Fruit fly (Drosophila melanogaster) whole organism, embryonic: ENCODE results near the gene Cp36.
A peak's percentile ranks its signal among the peaks of the same experiment; 100 is the strongest.

Experiments
- B-H1 ChIP-seq: fragments of 200-800 bp; sonication (Bioruptor generic); IDR thresholded peaks from 3 replicates; pipeline ENCODE4 v1.3.6; 2022; ENCODE audit warnings: missing biosample characterization, missing genetic modification characterization
- CG10147 ChIP-seq: fragments of 200-800 bp; sonication (Bioruptor generic); optimal IDR thresholded peaks from 2 replicates; lab custom pipeline; 2019; ENCODE audit warnings: missing biosample characterization, mild to moderate bottlenecking, missing genetic modification characterization, moderate library complexity
- CG10209 ChIP-seq: fragments of 200-800 bp; sonication (Bioruptor generic); optimal IDR thresholded peaks from 3 replicates; lab custom pipeline; 2017; ENCODE audit warnings: missing biosample characterization, mild to moderate bottlenecking, missing genetic modification characterization, missing genetic modification reagents
- CG10543 ChIP-seq: fragments of 200-800 bp; sonication (Bioruptor generic); optimal IDR thresholded peaks from 3 replicates; lab custom pipeline; 2017; ENCODE audit warnings: missing biosample characterization, mild to moderate bottlenecking, missing genetic modification characterization, moderate library complexity
- CG11085 ChIP-seq: fragments of 200-800 bp; sonication (Bioruptor generic); IDR thresholded peaks from 2 replicates; pipeline ENCODE4 v1.3.6; 2022; ENCODE audit warnings: missing biosample characterization, missing genetic modification characterization
- CG12236 ChIP-seq: fragments of 200-800 bp; sonication (Bioruptor generic); optimal IDR thresholded peaks from 2 replicates; lab custom pipeline; 2016; ENCODE audit warnings: missing biosample characterization, missing genetic modification characterization
- CG15696 ChIP-seq: fragments of 200-800 bp; sonication (Bioruptor generic); optimal IDR thresholded peaks from 2 replicates; lab custom pipeline; 2019; ENCODE audit warnings: missing biosample characterization, mild to moderate bottlenecking, missing genetic modification characterization, moderate library complexity
- CG17186 ChIP-seq: fragments of 200-800 bp; sonication (Bioruptor generic); optimal IDR thresholded peaks from 3 replicates; lab custom pipeline; 2017; ENCODE audit warnings: missing biosample characterization, missing genetic modification reagents, missing genetic modification characterization
- CG3065 ChIP-seq: fragments of 200-800 bp; sonication (Bioruptor generic); optimal IDR thresholded peaks from 2 replicates; lab custom pipeline; 2016; ENCODE audit warnings: missing biosample characterization, missing genetic modification characterization
- CG31365 ChIP-seq: fragments of 200-800 bp; sonication (Bioruptor generic); optimal IDR thresholded peaks from 2 replicates; lab custom pipeline; 2018; ENCODE audit warnings: missing biosample characterization, mild to moderate bottlenecking, missing genetic modification characterization
- CG4404 ChIP-seq: fragments of 200-800 bp; sonication (Bioruptor generic); IDR thresholded peaks from 2 replicates; pipeline ENCODE4 v1.3.6; 2022; ENCODE audit warnings: missing biosample characterization, missing genetic modification characterization
- CG7357 ChIP-seq: fragments of 200-800 bp; sonication (Bioruptor generic); IDR thresholded peaks from 3 replicates; pipeline ENCODE4 v1.3.6; 2022; ENCODE audit warnings: missing biosample characterization, missing genetic modification characterization
- CG7987 ChIP-seq: fragments of 200-800 bp; sonication (Bioruptor generic); optimal IDR thresholded peaks from 2 replicates; lab custom pipeline; 2018; ENCODE audit warnings: missing biosample characterization, mild to moderate bottlenecking, missing genetic modification characterization, moderate library complexity
- D19B ChIP-seq: fragments of 200-800 bp; sonication (Bioruptor generic); optimal IDR thresholded peaks from 2 replicates; lab custom pipeline; 2017; ENCODE audit warnings: missing biosample characterization, mild to moderate bottlenecking, missing genetic modification characterization
- Ets65A ChIP-seq: fragments of 200-800 bp; sonication (Bioruptor generic); peaks from one replicate; lab custom pipeline; 2016; ENCODE audit warnings: missing biosample characterization, missing genetic modification characterization
- Fer2 ChIP-seq: fragments of 200-800 bp; sonication (Bioruptor generic); optimal IDR thresholded peaks from 2 replicates; lab custom pipeline; 2018; ENCODE audit warnings: missing biosample characterization, mild to moderate bottlenecking, missing genetic modification characterization, moderate library complexity
- H15 ChIP-seq: fragments of 200-800 bp; sonication (Bioruptor generic); IDR thresholded peaks from 3 replicates; pipeline ENCODE4 v1.3.6; 2022; ENCODE audit warnings: missing biosample characterization, missing genetic modification characterization
- Hand ChIP-seq: fragments of 200-800 bp; sonication (Bioruptor generic); optimal IDR thresholded peaks from 2 replicates; lab custom pipeline; 2017; ENCODE audit warnings: mild to moderate bottlenecking, missing biosample characterization, missing genetic modification reagents, missing genetic modification characterization
- Hmr ChIP-seq: fragments of 200-800 bp; sonication (Bioruptor generic); optimal IDR thresholded peaks from 3 replicates; lab custom pipeline; 2017; ENCODE audit warnings: mild to moderate bottlenecking, missing biosample characterization, missing genetic modification reagents, missing genetic modification characterization
- Kr ChIP-seq: fragments of 200-800 bp; sonication (Bioruptor generic); optimal IDR thresholded peaks from 2 replicates; lab custom pipeline; 2017; ENCODE audit warnings: missing biosample characterization, mild to moderate bottlenecking, missing genetic modification characterization
- MBD-R2 ChIP-seq: fragments of 200-800 bp; sonication (Bioruptor generic); IDR thresholded peaks from 2 replicates; pipeline ENCODE4 v1.3.6; 2022; ENCODE audit warnings: missing biosample characterization, missing genetic modification characterization
- Nf-YB ChIP-seq: fragments of 200-800 bp; sonication (Bioruptor generic); optimal IDR thresholded peaks from 3 replicates; lab custom pipeline; 2019; ENCODE audit warnings: missing biosample characterization, mild to moderate bottlenecking, missing genetic modification characterization, moderate library complexity
- Poxn ChIP-seq: fragments of 200-800 bp; sonication (Bioruptor generic); IDR thresholded peaks from 2 replicates; pipeline ENCODE4 v1.3.6; 2022; ENCODE audit warnings: missing biosample characterization, missing genetic modification characterization
- Six4 ChIP-seq: fragments of 200-800 bp; sonication (Bioruptor generic); optimal IDR thresholded peaks from 2 replicates; lab custom pipeline; 2016; ENCODE audit warnings: missing biosample characterization, missing genetic modification characterization
- Taf1 ChIP-seq: fragments of 200-800 bp; sonication (Bioruptor generic); IDR thresholded peaks from 2 replicates; pipeline ENCODE4 v1.3.6; 2022; ENCODE audit warnings: missing biosample characterization, missing genetic modification characterization
- Tbp ChIP-seq: fragments of >200 bp; optimal IDR thresholded peaks from 2 replicates; lab custom pipeline; 2018; ENCODE audit warnings: missing biosample characterization, missing genetic modification characterization
- ash1 ChIP-seq: fragments of 200-800 bp; sonication (Bioruptor generic); optimal IDR thresholded peaks from 2 replicates; lab custom pipeline; 2018; ENCODE audit warnings: missing biosample characterization, mild to moderate bottlenecking, missing genetic modification characterization
- bigmax ChIP-seq: fragments of 200-800 bp; sonication (Bioruptor generic); optimal IDR thresholded peaks from 2 replicates; lab custom pipeline; 2018; ENCODE audit warnings: missing biosample characterization, mild to moderate bottlenecking, missing genetic modification characterization
- cas ChIP-seq: fragments of 200-800 bp; sonication (Bioruptor generic); IDR thresholded peaks from 2 replicates; pipeline ENCODE4 v1.3.6; 2022; ENCODE audit warnings: missing biosample characterization, missing genetic modification characterization
- crc ChIP-seq: fragments of 200-800 bp; sonication (Bioruptor generic); optimal IDR thresholded peaks from 2 replicates; lab custom pipeline; 2016; ENCODE audit warnings: missing biosample characterization, missing genetic modification characterization
- eve ChIP-seq, 2 experiments: fragments of >200 bp; optimal IDR thresholded peaks; 2 replicates each; lab custom pipeline; 2017; ENCODE audit warnings: missing biosample characterization in 2 of 2, missing genetic modification characterization in 2 of 2
- eyg ChIP-seq: fragments of 200-800 bp; sonication (Bioruptor generic); optimal IDR thresholded peaks from 3 replicates; lab custom pipeline; 2016; ENCODE audit warnings: missing biosample characterization, missing genetic modification characterization
- gcm ChIP-seq: fragments of 200-800 bp; sonication (Bioruptor generic); optimal IDR thresholded peaks from 2 replicates; lab custom pipeline; 2019; ENCODE audit warnings: missing biosample characterization, mild to moderate bottlenecking, missing genetic modification characterization, moderate library complexity
- grn ChIP-seq: fragments of 200-800 bp; sonication (Bioruptor generic); optimal IDR thresholded peaks from 3 replicates; lab custom pipeline; 2017; ENCODE audit warnings: missing biosample characterization, missing genetic modification characterization
- kah ChIP-seq: fragments of 200-800 bp; sonication (Bioruptor generic); optimal IDR thresholded peaks from 2 replicates; lab custom pipeline; 2018; ENCODE audit warnings: missing biosample characterization, mild to moderate bottlenecking, missing genetic modification characterization
- lbe ChIP-seq: fragments of 200-800 bp; sonication (Bioruptor generic); optimal IDR thresholded peaks from 2 replicates; lab custom pipeline; 2016; ENCODE audit warnings: missing biosample characterization, mild to moderate bottlenecking, missing genetic modification characterization
- lola ChIP-seq, 3 experiments: fragments of >200 bp in 2 of 3; fragments of 200-800 bp in 1 of 3; sonication (Bioruptor generic) in 1 of 3; optimal IDR thresholded peaks; 2 replicates each; lab custom pipeline; 2017 to 2019; ENCODE audit warnings: missing biosample characterization in 3 of 3, missing genetic modification characterization in 3 of 3, mild to moderate bottlenecking in 1 of 3, moderate library complexity in 1 of 3
- nau ChIP-seq: fragments of 200-800 bp; sonication (Bioruptor generic); optimal IDR thresholded peaks from 3 replicates; lab custom pipeline; 2017; ENCODE audit warnings: missing biosample characterization, mild to moderate bottlenecking, missing genetic modification characterization, missing genetic modification reagents
- pros ChIP-seq: fragments of 200-800 bp; sonication (Bioruptor generic); optimal IDR thresholded peaks from 3 replicates; lab custom pipeline; 2019; ENCODE audit warnings: missing biosample characterization, mild to moderate bottlenecking, missing genetic modification characterization, moderate library complexity
- pum ChIP-seq: fragments of 200-800 bp; sonication (Bioruptor generic); optimal IDR thresholded peaks from 2 replicates; lab custom pipeline; 2016; ENCODE audit warnings: missing biosample characterization, missing genetic modification characterization
- ro ChIP-seq: fragments of 200-800 bp; sonication (Bioruptor generic); IDR thresholded peaks from 2 replicates; pipeline ENCODE4 v1.3.6; 2022; ENCODE audit warnings: missing biosample characterization, missing genetic modification characterization
- sc ChIP-seq, 3 experiments: fragments of >200 bp in 2 of 3; fragments of 200-800 bp in 1 of 3; sonication (Bioruptor generic) in 1 of 3; optimal IDR thresholded peaks; 2 replicates in 2 of 3; 3 replicates in 1 of 3; lab custom pipeline; 2017; ENCODE audit warnings: mild to moderate bottlenecking in 1 of 3, missing biosample characterization in 1 of 3, missing genetic modification characterization in 1 of 3, missing genetic modification reagents in 1 of 3
- sisA ChIP-seq: fragments of 200-800 bp; sonication (Bioruptor generic); IDR thresholded peaks from 2 replicates; pipeline ENCODE4 v1.3.6; 2022; ENCODE audit warnings: missing biosample characterization, missing genetic modification characterization
- sqz ChIP-seq: fragments of 200-800 bp; sonication (Bioruptor generic); optimal IDR thresholded peaks from 3 replicates; lab custom pipeline; 2018; ENCODE audit warnings: missing biosample characterization, mild to moderate bottlenecking, missing genetic modification characterization
- tll ChIP-seq, 2 experiments: fragments of 200-800 bp in 1 of 2; fragments of >200 bp in 1 of 2; sonication (Bioruptor generic) in 1 of 2; optimal IDR thresholded peaks; 2 replicates each; lab custom pipeline; 2017 to 2019; ENCODE audit warnings: missing biosample characterization in 2 of 2, missing genetic modification characterization in 2 of 2, mild to moderate bottlenecking in 1 of 2, moderate library complexity in 1 of 2
- trh ChIP-seq: fragments of 200-800 bp; sonication (Bioruptor generic); optimal IDR thresholded peaks from 2 replicates; lab custom pipeline; 2016; ENCODE audit warnings: missing biosample characterization, missing genetic modification characterization
- twi ChIP-seq: fragments of 200-800 bp; optimal IDR thresholded peaks from 2 replicates; lab custom pipeline; 2019; ENCODE audit warnings: missing biosample characterization, mild to moderate bottlenecking, missing genetic modification characterization, moderate library complexity
- vnd ChIP-seq: fragments of 200-800 bp; sonication (Bioruptor generic); IDR thresholded peaks from 3 replicates; pipeline ENCODE4 v1.3.6; 2022; ENCODE audit warnings: missing biosample characterization, missing genetic modification characterization; ENCODE audit not compliant: partially characterized antibody
- zf30C ChIP-seq: fragments of 200-800 bp; sonication (Bioruptor generic); optimal IDR thresholded peaks from 3 replicates; lab custom pipeline; 2018; ENCODE audit warnings: missing biosample characterization, mild to moderate bottlenecking, missing genetic modification characterization

The Cp36 gene

dm6 chrX:8464378-8465036 lies 14.6 kb upstream of the Cp36 start, which contains the start of gene Sptr (continued):
- TF ChIP-seq CG7357 (GFP tag; lab: Robert Waterston, UW) (peak; percentile 73), ro (peak; percentile 56), CG12236 (GFP tag; lab: Kevin White, UChicago) (no peak), CG3065 (peak; percentile 13), Hand (GFP tag; lab: Kevin White, UChicago) (peak; percentile 91), twi (tag; lab: Kevin White, UChicago) (peak; percentile 32), CG10543 (GFP tag; lab: Kevin White, UChicago) (peak; percentile 91), trh (GFP tag; lab: Kevin White, UChicago) (peak; percentile 55), nau (GFP tag; lab: Kevin White, UChicago) (peak; percentile 80), bigmax (GFP tag; lab: Kevin White, UChicago) (no peak), CG4404 (GFP tag; lab: Robert Waterston, UW) (peak; percentile 65), zf30C (GFP tag; lab: Kevin White, UChicago) (no peak), kah (GFP tag; lab: Kevin White, UChicago) (peak; percentile 73), CG17186 (GFP tag; lab: Kevin White, UChicago) (no peak), Poxn (GFP tag; lab: Robert Waterston, UW) (peak; percentile 66; the same call in 1 of the 2 replicates), CG11085 (peak; percentile 83), lola (GFP tag; optimal IDR thresholded peaks at IDR 0.05; lab: Kevin White, UChicago) (peak in 1 of 3 experiments; percentile 46), cas (GFP tag; lab: Robert Waterston, UW) (peak; percentile 82), pros (GFP tag; lab: Kevin White, UChicago) (no peak), tll (GFP tag; optimal IDR thresholded peaks at IDR 0.05; lab: Kevin White, UChicago) (no peak), vnd (GFP tag; lab: Robert Waterston, UW) (no peak), Fer2 (tag; lab: Kevin White, UChicago) (peak; percentile 80), Ets65A (GFP tag; lab: Kevin White, UChicago) (peak; percentile 93), MBD-R2 (GFP tag; lab: Robert Waterston, UW) (peak; percentile 80), pum (GFP tag; lab: Kevin White, UChicago) (peak; percentile 54), sisA (GFP tag; lab: Robert Waterston, UW) (peak; percentile 81), Tbp (GFP tag; lab: Kevin White, UChicago) (no peak), B-H1 (GFP tag; lab: Robert Waterston, UW) (peak; percentile 81), lbe (GFP tag; lab: Kevin White, UChicago) (peak; percentile 88), crc (GFP tag; lab: Kevin White, UChicago) (peak; percentile 56), CG10147 (GFP tag; lab: Kevin White, UChicago) (peak; percentile 91), CG10209 (GFP tag; lab: Kevin White, UChicago) (peak; percentile 87), H15 (GFP tag; lab: Robert Waterston, UW) (peak; percentile 90), Six4 (GFP tag; lab: Kevin White, UChicago) (peak; percentile 63), ash1 (peak; percentile 23), CG7987 (GFP tag; lab: Kevin White, UChicago) (peak; percentile 43), sqz (GFP tag; lab: Kevin White, UChicago) (no peak), sc (optimal IDR thresholded peaks at IDR 0.05; lab: Kevin White, UChicago) (no peak), sc (GFP tag; optimal IDR thresholded peaks at IDR 0.05; lab: Kevin White, UChicago) (peak; percentile 28), CG15696 (tag; lab: Kevin White, UChicago) (peak; percentile 41), CG31365 (peak; percentile 55), gcm (GFP tag; lab: Kevin White, UChicago) (peak; percentile 78), grn (GFP tag; lab: Kevin White, UChicago) (peak; percentile 36), Hmr (GFP tag; lab: Kevin White, UChicago) (peak; percentile 96), eve (GFP tag; optimal IDR thresholded peaks at IDR 0.05; lab: Kevin White, UChicago) (no peak), Kr (no peak), eyg (peak; percentile 67), D19B (peak; percentile 86), Nf-YB (GFP tag; lab: Kevin White, UChicago) (peak; percentile 68), Taf1 (GFP tag; lab: Robert Waterston, UW) (peak; percentile 90)
